Fruit fly (Drosophila melanogaster): ENCODE data around the gene osi.

- no peak for TF ChIP-seq psq (optimal IDR thresholded peaks at IDR 0.05)
- TF ChIP-seq CG8478 (optimal IDR thresholded peaks at IDR 0.05), result no peak
- no peak for TF ChIP-seq usp (GFP tag; optimal IDR thresholded peaks at IDR 0.05)
- no peak for TF ChIP-seq Dll (optimal IDR thresholded peaks at IDR 0.05)
These were observed 4.6 kb downstream of the osi start for dm6 chr2L:16882871-16883849.
